Fruit fly (Drosophila melanogaster) whole organism, embryonic: ENCODE measurements around the gene CG7016.

Source experiments
- Aef1 ChIP-seq: fragments of 200-800 bp; sonication (Bioruptor generic); IDR thresholded peaks from 3 replicates; pipeline ENCODE4 v1.3.6; 2022; ENCODE audit warnings: missing biosample characterization, missing genetic modification characterization
- B-H2 ChIP-seq: fragments of 200-800 bp; sonication (Bioruptor generic); optimal IDR thresholded peaks from 2 replicates; lab custom pipeline; 2018; ENCODE audit warnings: missing biosample characterization, mild to moderate bottlenecking, missing genetic modification characterization
- CG11560 ChIP-seq: fragments of 200-800 bp; sonication (Bioruptor generic); IDR thresholded peaks from 3 replicates; pipeline ENCODE4 v1.3.6; 2022; ENCODE audit warnings: missing biosample characterization, missing genetic modification characterization
- CG12299 ChIP-seq: fragments of 200-800 bp; sonication (Bioruptor generic); optimal IDR thresholded peaks from 2 replicates; lab custom pipeline; 2018; ENCODE audit warnings: missing biosample characterization, mild to moderate bottlenecking, missing genetic modification characterization
- CG13123 ChIP-seq: fragments of 200-800 bp; sonication (Bioruptor generic); optimal IDR thresholded peaks from 2 replicates; lab custom pipeline; 2016; ENCODE audit warnings: missing biosample characterization, missing genetic modification characterization
- CG14050 ChIP-seq: fragments of 200-800 bp; sonication (Bioruptor generic); IDR thresholded peaks from 3 replicates; pipeline ENCODE4 v1.3.6; 2022; ENCODE audit warnings: missing biosample characterization, missing genetic modification characterization
- CG14860 ChIP-seq: fragments of 200-800 bp; sonication (Bioruptor generic); IDR thresholded peaks from 3 replicates; pipeline ENCODE4 v1.3.6; 2022; ENCODE audit warnings: missing biosample characterization, missing genetic modification characterization; ENCODE audit not compliant: partially characterized antibody
- CG1603 ChIP-seq: fragments of 200-800 bp; sonication (Bioruptor generic); optimal IDR thresholded peaks from 2 replicates; lab custom pipeline; 2019; ENCODE audit warnings: missing biosample characterization, mild to moderate bottlenecking, missing genetic modification characterization, moderate library complexity
- CG1647 ChIP-seq: fragments of 200-800 bp; sonication (Bioruptor generic); optimal IDR thresholded peaks from 3 replicates; lab custom pipeline; 2016; ENCODE audit warnings: missing biosample characterization, missing genetic modification characterization
- CG17612 ChIP-seq: fragments of 200-800 bp; sonication (Bioruptor generic); IDR thresholded peaks from 2 replicates; pipeline ENCODE4 v1.3.6; 2022; ENCODE audit warnings: missing biosample characterization, missing genetic modification characterization
- CG2202 ChIP-seq: fragments of 200-800 bp; sonication (Bioruptor generic); optimal IDR thresholded peaks from 2 replicates; lab custom pipeline; 2018; ENCODE audit warnings: missing biosample characterization, mild to moderate bottlenecking, missing genetic modification characterization
- CG3281 ChIP-seq: fragments of 200-800 bp; sonication (Bioruptor generic); optimal IDR thresholded peaks from 3 replicates; lab custom pipeline; 2017; ENCODE audit warnings: missing biosample characterization, mild to moderate bottlenecking, missing genetic modification characterization
- CG34376 ChIP-seq: fragments of 200-800 bp; sonication (Bioruptor generic); optimal IDR thresholded peaks from 2 replicates; lab custom pipeline; 2018; ENCODE audit warnings: missing biosample characterization, mild to moderate bottlenecking, missing genetic modification characterization
- CG4282 ChIP-seq: fragments of 200-800 bp; sonication (Bioruptor generic); optimal IDR thresholded peaks from 2 replicates; lab custom pipeline; 2016; ENCODE audit warnings: missing biosample characterization, missing genetic modification characterization
- CG4328 ChIP-seq: fragments of 200-800 bp; sonication (Bioruptor generic); optimal IDR thresholded peaks from 3 replicates; lab custom pipeline; 2017; ENCODE audit warnings: missing biosample characterization, missing genetic modification reagents, missing genetic modification characterization
- CG43689 ChIP-seq: fragments of 200-800 bp; sonication (Bioruptor generic); IDR thresholded peaks from 2 replicates; pipeline ENCODE4 v1.3.6; 2022; ENCODE audit warnings: missing biosample characterization, missing genetic modification characterization
- CG6254 ChIP-seq: fragments of 200-800 bp; sonication (Bioruptor generic); optimal IDR thresholded peaks from 3 replicates; lab custom pipeline; 2017; ENCODE audit warnings: mild to moderate bottlenecking, missing biosample characterization, missing genetic modification reagents, missing genetic modification characterization
- CG8765 ChIP-seq: fragments of 200-800 bp; sonication (Bioruptor generic); IDR thresholded peaks from 2 replicates; pipeline ENCODE4 v1.3.6; 2022; ENCODE audit warnings: missing biosample characterization, missing genetic modification characterization
- CG9727 ChIP-seq: fragments of 200-800 bp; sonication (Bioruptor generic); optimal IDR thresholded peaks from 3 replicates; lab custom pipeline; 2017; ENCODE audit warnings: missing biosample characterization, mild to moderate bottlenecking, missing genetic modification characterization
- E2f2 ChIP-seq: fragments of 200-800 bp; sonication (Bioruptor generic); IDR thresholded peaks from 2 replicates; pipeline ENCODE4 v1.3.6; 2022; ENCODE audit warnings: missing biosample characterization, missing genetic modification characterization
- Eip74EF ChIP-seq, 2 experiments: fragments of 200-800 bp in 1 of 2; fragments of >200 bp in 1 of 2; sonication (Bioruptor generic) in 1 of 2; optimal IDR thresholded peaks; 2 replicates each; lab custom pipeline; 2017 to 2019; ENCODE audit warnings: missing biosample characterization in 2 of 2, missing genetic modification characterization in 2 of 2, mild to moderate bottlenecking in 1 of 2, moderate library complexity in 1 of 2
- H15 ChIP-seq: fragments of 200-800 bp; sonication (Bioruptor generic); IDR thresholded peaks from 3 replicates; pipeline ENCODE4 v1.3.6; 2022; ENCODE audit warnings: missing biosample characterization, missing genetic modification characterization
- Hr51 ChIP-seq, 2 experiments: fragments of 200-800 bp; sonication (Bioruptor generic); optimal IDR thresholded peaks; 2 replicates in 1 of 2; 3 replicates in 1 of 2; lab custom pipeline; 2016 to 2018; ENCODE audit warnings: missing biosample characterization in 2 of 2, missing genetic modification characterization in 2 of 2, mild to moderate bottlenecking in 1 of 2, moderate library complexity in 1 of 2
- Med ChIP-seq: fragments of 200-800 bp; sonication (Bioruptor generic); peaks from one replicate; lab custom pipeline; 2016; ENCODE audit warnings: missing biosample characterization, missing genetic modification characterization, mild to moderate bottlenecking, inconsistent platforms, moderate library complexity
- Mrtf ChIP-seq: fragments of 200-800 bp; sonication (Bioruptor generic); IDR thresholded peaks from 3 replicates; pipeline ENCODE4 v1.3.6; 2022; ENCODE audit warnings: missing biosample characterization, missing genetic modification characterization
- Ravus ChIP-seq: fragments of 200-800 bp; sonication (Bioruptor generic); IDR thresholded peaks from 2 replicates; pipeline ENCODE4 v1.3.6; 2022; ENCODE audit warnings: missing biosample characterization, missing genetic modification characterization
- Spps ChIP-seq: fragments of 200-800 bp; sonication (Bioruptor generic); optimal IDR thresholded peaks from 2 replicates; lab custom pipeline; 2018; ENCODE audit warnings: missing biosample characterization, mild to moderate bottlenecking, missing genetic modification characterization
- TFAM ChIP-seq: fragments of 200-800 bp; sonication (Bioruptor generic); optimal IDR thresholded peaks from 2 replicates; lab custom pipeline; 2017; ENCODE audit warnings: missing biosample characterization, missing genetic modification characterization, inconsistent platforms
- YL-1 ChIP-seq: fragments of 200-800 bp; sonication (Bioruptor generic); optimal IDR thresholded peaks from 3 replicates; lab custom pipeline; 2017; ENCODE audit warnings: missing biosample characterization, mild to moderate bottlenecking, missing genetic modification characterization
- amos ChIP-seq: fragments of 200-800 bp; sonication (Bioruptor generic); IDR thresholded peaks from 2 replicates; pipeline ENCODE4 v1.3.6; 2022; ENCODE audit warnings: missing biosample characterization, missing genetic modification characterization; ENCODE audit not compliant: partially characterized antibody
- bcd ChIP-seq: fragments of 200-800 bp; sonication (Bioruptor generic); optimal IDR thresholded peaks from 2 replicates; lab custom pipeline; 2017; ENCODE audit warnings: missing biosample characterization, mild to moderate bottlenecking, missing genetic modification characterization
- bigmax ChIP-seq: fragments of 200-800 bp; sonication (Bioruptor generic); optimal IDR thresholded peaks from 2 replicates; lab custom pipeline; 2018; ENCODE audit warnings: missing biosample characterization, mild to moderate bottlenecking, missing genetic modification characterization
- btn ChIP-seq: fragments of 200-800 bp; sonication (Bioruptor generic); optimal IDR thresholded peaks from 2 replicates; lab custom pipeline; 2016; ENCODE audit warnings: missing biosample characterization, missing genetic modification characterization
- chif ChIP-seq, 2 experiments: fragments of 200-800 bp; sonication (Bioruptor generic); optimal IDR thresholded peaks; 3 replicates each; lab custom pipeline; 2016; ENCODE audit warnings: missing biosample characterization in 2 of 2, missing genetic modification characterization in 2 of 2
- da ChIP-seq: fragments of 200-800 bp; sonication (Bioruptor generic); optimal IDR thresholded peaks from 2 replicates; lab custom pipeline; 2016; ENCODE audit warnings: missing biosample characterization, missing genetic modification characterization
- esg ChIP-seq: fragments of 200-800 bp; sonication (Bioruptor generic); conservative IDR thresholded peaks from 2 replicates; pipeline ENCODE4 v1.3.6; 2022; ENCODE audit warnings: missing biosample characterization, missing genetic modification characterization
- fd64A ChIP-seq: fragments of 200-800 bp; sonication (Bioruptor generic); optimal IDR thresholded peaks from 3 replicates; lab custom pipeline; 2018; ENCODE audit warnings: missing biosample characterization, mild to moderate bottlenecking, missing genetic modification characterization
- grau ChIP-seq: fragments of 200-800 bp; optimal IDR thresholded peaks from 3 replicates; lab custom pipeline; 2019; ENCODE audit warnings: missing biosample characterization, mild to moderate bottlenecking, missing genetic modification characterization, moderate library complexity
- gsb ChIP-seq: fragments of 200-800 bp; sonication (Bioruptor generic); IDR thresholded peaks from 2 replicates; pipeline ENCODE4 v1.3.6; 2022; ENCODE audit warnings: missing biosample characterization, missing genetic modification characterization
- her ChIP-seq: fragments of 200-800 bp; sonication (Bioruptor generic); optimal IDR thresholded peaks from 2 replicates; lab custom pipeline; 2016; ENCODE audit warnings: missing biosample characterization, missing genetic modification characterization
- jing ChIP-seq: fragments of 200-800 bp; sonication (Bioruptor generic); optimal IDR thresholded peaks from 2 replicates; lab custom pipeline; 2018; ENCODE audit warnings: missing biosample characterization, mild to moderate bottlenecking, missing genetic modification characterization
- pb ChIP-seq: fragments of 200-800 bp; sonication (Bioruptor generic); optimal IDR thresholded peaks from 3 replicates; lab custom pipeline; 2016; ENCODE audit warnings: missing biosample characterization, missing genetic modification characterization
- pnt ChIP-seq: fragments of 200-800 bp; sonication (Bioruptor generic); optimal IDR thresholded peaks from 3 replicates; lab custom pipeline; 2016; ENCODE audit warnings: missing biosample characterization, missing genetic modification characterization
- sens-2 ChIP-seq: fragments of 200-800 bp; sonication (Bioruptor generic); IDR thresholded peaks from 2 replicates; pipeline ENCODE4 v1.3.6; 2022; ENCODE audit warnings: missing biosample characterization, missing genetic modification characterization
- shn ChIP-seq: fragments of 200-800 bp; sonication (Bioruptor generic); optimal IDR thresholded peaks from 3 replicates; lab custom pipeline; 2016; ENCODE audit warnings: missing biosample characterization, missing genetic modification characterization
- sisA ChIP-seq: fragments of 200-800 bp; sonication (Bioruptor generic); IDR thresholded peaks from 2 replicates; pipeline ENCODE4 v1.3.6; 2022; ENCODE audit warnings: missing biosample characterization, missing genetic modification characterization
- sob ChIP-seq: fragments of 200-800 bp; sonication (Bioruptor generic); IDR thresholded peaks from 2 replicates; pipeline ENCODE4 v1.3.6; 2022; ENCODE audit warnings: missing biosample characterization, missing genetic modification characterization
- sr ChIP-seq: fragments of 200-800 bp; sonication (Bioruptor generic); IDR thresholded peaks from 3 replicates; pipeline ENCODE4 v1.3.6; 2022; ENCODE audit warnings: missing biosample characterization, missing genetic modification characterization
- tin ChIP-seq: fragments of 200-800 bp; sonication (Bioruptor generic); optimal IDR thresholded peaks from 3 replicates; lab custom pipeline; 2016; ENCODE audit warnings: missing biosample characterization, missing genetic modification characterization
- unc-4 ChIP-seq: fragments of 200-800 bp; sonication (Bioruptor generic); IDR thresholded peaks from 2 replicates; pipeline ENCODE4 v1.3.6; 2022; ENCODE audit warnings: missing biosample characterization, missing genetic modification characterization; ENCODE audit not compliant: partially characterized antibody
- vnd ChIP-seq: fragments of 200-800 bp; sonication (Bioruptor generic); IDR thresholded peaks from 3 replicates; pipeline ENCODE4 v1.3.6; 2022; ENCODE audit warnings: missing biosample characterization, missing genetic modification characterization; ENCODE audit not compliant: partially characterized antibody

CG7016 gene

DNA sequence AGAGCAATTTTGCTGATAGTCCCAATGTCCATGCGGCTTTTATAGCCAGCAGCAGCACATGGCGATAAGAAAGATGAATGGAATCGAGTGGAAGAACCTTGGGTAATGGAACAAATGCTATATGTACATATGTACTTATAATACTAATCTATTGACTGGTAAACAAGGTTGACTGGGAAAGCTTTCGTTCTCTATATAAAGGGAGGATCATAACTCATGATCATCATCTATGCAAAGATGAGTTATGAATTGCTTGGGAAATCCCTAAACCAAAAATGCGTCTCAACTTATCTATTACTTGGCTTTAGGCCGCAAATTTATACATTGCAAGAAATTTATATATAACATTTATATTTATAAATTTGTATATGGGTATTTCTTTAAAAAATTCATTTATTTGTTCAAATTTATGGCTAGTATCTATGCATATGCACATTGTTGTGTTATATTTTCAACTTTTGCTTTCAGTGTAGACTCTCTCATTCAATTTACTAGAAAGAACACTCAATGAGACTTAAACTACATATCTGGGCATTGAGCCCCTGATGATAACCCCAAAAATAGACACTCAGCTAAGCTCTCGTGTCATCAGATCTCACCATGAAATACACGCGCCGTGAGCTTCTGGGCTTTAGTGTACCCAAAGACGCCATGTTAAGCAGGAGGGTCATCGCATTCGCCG lies 2.1 kb downstream of the CG7016 start, which contains the start of the genes Srg1 and Elal (continued):
- peak; percentile 62 for TF ChIP-seq CG34376
- TF ChIP-seq CG4282 (GFP tag; lab: Kevin White, UChicago): no peak
- no peak for TF ChIP-seq CG2202 (tag; lab: Kevin White, UChicago)
- no peak for TF ChIP-seq H15 (GFP tag; lab: Robert Waterston, UW)
- peak; percentile 63 for TF ChIP-seq Med (GFP tag; lab: Kevin White, UChicago)
- TF ChIP-seq unc-4: no peak
- TF ChIP-seq sisA (GFP tag; lab: Robert Waterston, UW): no peak
- no peak for TF ChIP-seq Hr51 (GFP tag; optimal IDR thresholded peaks at IDR 0.05; lab: Kevin White, UChicago)
- no peak for TF ChIP-seq Ravus
- TF ChIP-seq grau: peak; percentile 59
- peak; percentile 28; the same call in 1 of the 2 replicates for TF ChIP-seq E2f2 (GFP tag; lab: Robert Waterston, UW)
- TF ChIP-seq CG12299 (tag; lab: Kevin White, UChicago): no peak
- TF ChIP-seq tin (GFP tag; lab: Kevin White, UChicago): no peak
- no peak for TF ChIP-seq fd64A
- no peak for TF ChIP-seq B-H2 (GFP tag; lab: Kevin White, UChicago)
- TF ChIP-seq bigmax (GFP tag; lab: Kevin White, UChicago): no peak
- TF ChIP-seq CG6254 (GFP tag; lab: Kevin White, UChicago): no peak
- no peak for TF ChIP-seq CG1647
- no peak for TF ChIP-seq pb (GFP tag; lab: Kevin White, UChicago)
- TF ChIP-seq CG11560 (tag; lab: Robert Waterston, UW): no peak
- no peak for TF ChIP-seq her (GFP tag; lab: Kevin White, UChicago)
- TF ChIP-seq btn (GFP tag; lab: Kevin White, UChicago): no peak
- TF ChIP-seq gsb (GFP tag; lab: Robert Waterston, UW): no peak
- no peak for TF ChIP-seq pnt (GFP tag; lab: Kevin White, UChicago)
- TF ChIP-seq da (GFP tag; lab: Kevin White, UChicago): no peak
- no peak for TF ChIP-seq CG17612 (GFP tag; lab: Robert Waterston, UW)
- TF ChIP-seq YL-1: no peak
- no peak for TF ChIP-seq jing
- no peak for TF ChIP-seq Mrtf (GFP tag; lab: Robert Waterston, UW)
- peak; percentile 56; the same call in 1 of the 2 replicates for TF ChIP-seq sob (GFP tag; lab: Robert Waterston, UW)
- TF ChIP-seq shn: no peak
- no peak for TF ChIP-seq CG1603
- TF ChIP-seq CG3281 (GFP tag; lab: Kevin White, UChicago): peak; percentile 19
- no peak for TF ChIP-seq bcd (GFP tag; lab: Kevin White, UChicago)
- no peak for TF ChIP-seq CG14050 (GFP tag; lab: Robert Waterston, UW)
- no peak for TF ChIP-seq Spps (tag; lab: Kevin White, UChicago)
- no peak for TF ChIP-seq amos (GFP tag; lab: Robert Waterston, UW)
- no peak for TF ChIP-seq sens-2 (GFP tag; lab: Robert Waterston, UW)
- peak; percentile 36 for TF ChIP-seq CG9727 (GFP tag; lab: Kevin White, UChicago)
- TF ChIP-seq sr (GFP tag; lab: Robert Waterston, UW): no peak
- TF ChIP-seq Aef1 (GFP tag; lab: Robert Waterston, UW): no peak
- TF ChIP-seq CG8765: no peak
- TF ChIP-seq chif (GFP tag; optimal IDR thresholded peaks at IDR 0.05; lab: Kevin White, UChicago): no peak
- TF ChIP-seq CG43689: no peak
- no peak for TF ChIP-seq vnd (GFP tag; lab: Robert Waterston, UW)
- TF ChIP-seq esg (GFP tag; lab: Robert Waterston, UW): 0 out of 2 replicates have a peak, but pooled peaks have one; percentile 4
- TF ChIP-seq TFAM (GFP tag; lab: Kevin White, UChicago): no peak
- TF ChIP-seq CG14860 (GFP tag; lab: Robert Waterston, UW): no peak
- TF ChIP-seq CG4328 (GFP tag; lab: Kevin White, UChicago): no peak
- TF ChIP-seq Eip74EF (GFP tag; optimal IDR thresholded peaks at IDR 0.05; lab: Kevin White, UChicago): no peak
- no peak for TF ChIP-seq CG13123
